Fruit fly (Drosophila melanogaster): ENCODE results near the gene Rcd7.
A peak's percentile ranks its signal among the peaks of the same experiment; 100 is the strongest.

The Rcd7 gene

DNA sequence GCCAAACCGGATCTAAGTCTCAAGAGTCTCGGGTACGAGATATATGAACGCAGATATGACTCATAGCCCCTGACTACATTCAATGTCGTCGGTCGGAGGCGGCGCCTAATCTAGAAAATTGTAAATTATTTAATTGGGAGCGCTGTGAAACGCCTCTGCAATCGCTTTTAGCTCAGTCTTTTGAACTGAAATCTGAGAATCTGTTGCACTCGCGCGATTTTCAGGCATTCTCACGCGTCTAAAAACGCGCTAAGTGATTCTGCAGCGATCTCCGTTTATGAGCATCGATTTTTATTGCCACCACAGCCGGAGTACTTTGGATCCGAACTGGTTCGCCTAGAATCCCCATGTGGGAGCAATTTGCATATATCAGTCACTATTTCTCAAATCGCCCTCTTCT is 16.4 kb upstream of the Rcd7 start:
- TF ChIP-seq CTCF (optimal IDR thresholded peaks at IDR 0.05) (no peak), CG8478 (optimal IDR thresholded peaks at IDR 0.05) (no peak)

DNA sequence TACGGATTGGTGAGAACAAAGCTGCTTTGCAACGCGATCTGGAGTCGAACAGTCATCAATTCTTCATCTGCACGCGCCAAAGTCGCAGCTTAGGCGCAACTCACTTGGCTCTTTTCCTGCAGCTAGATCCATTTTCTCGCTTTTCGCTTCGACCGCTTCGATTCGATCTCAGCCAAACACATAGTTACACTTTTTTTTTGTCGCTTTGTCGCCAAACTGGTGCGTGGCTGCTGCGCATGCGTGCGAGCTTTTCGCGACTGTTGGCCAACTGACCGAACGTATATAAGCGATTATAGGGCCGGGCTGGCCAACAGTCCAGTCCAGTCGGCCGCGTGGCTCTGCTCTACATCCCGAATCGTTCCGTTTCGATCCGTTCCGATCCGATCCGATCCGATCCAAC is 12.5 kb upstream of the Rcd7 start, which contains the start of gene Cpr76Bd:
TSS of gene Cpr76Bd (plus strand) at position 301 of the 400 bp plus-strand sequence.
- TF ChIP-seq CG8478 (optimal IDR thresholded peaks at IDR 0.05), result no peak

DNA sequence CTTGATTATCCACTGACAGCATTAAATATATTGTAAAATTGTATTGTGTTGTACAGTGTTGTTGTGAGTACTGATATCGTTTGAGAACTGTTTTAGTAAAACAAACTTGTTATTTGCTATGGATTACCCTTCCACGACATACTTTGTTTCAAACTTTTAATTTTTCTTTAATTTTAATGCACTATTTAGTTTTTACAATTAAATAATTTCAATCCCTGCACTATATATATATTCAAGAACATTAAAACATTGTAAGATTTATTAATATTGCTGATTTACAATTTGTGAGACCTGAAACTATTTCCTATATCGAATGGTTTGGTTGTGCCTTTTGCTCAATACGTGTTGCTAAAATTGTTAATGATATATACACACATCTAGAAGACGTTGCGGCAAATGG is 805 bp upstream of the Rcd7 start, which contains the start of the genes CG46434 and Dred:
TSS of gene CG46434 (minus strand) at position 101 of the 400 bp plus-strand sequence.
TSS of gene Dred (minus strand) at position 101 of the 400 bp plus-strand sequence.
- TF ChIP-seq CG8478 (optimal IDR thresholded peaks at IDR 0.05) (no peak), CTCF (optimal IDR thresholded peaks at IDR 0.05) (no peak)

DNA sequence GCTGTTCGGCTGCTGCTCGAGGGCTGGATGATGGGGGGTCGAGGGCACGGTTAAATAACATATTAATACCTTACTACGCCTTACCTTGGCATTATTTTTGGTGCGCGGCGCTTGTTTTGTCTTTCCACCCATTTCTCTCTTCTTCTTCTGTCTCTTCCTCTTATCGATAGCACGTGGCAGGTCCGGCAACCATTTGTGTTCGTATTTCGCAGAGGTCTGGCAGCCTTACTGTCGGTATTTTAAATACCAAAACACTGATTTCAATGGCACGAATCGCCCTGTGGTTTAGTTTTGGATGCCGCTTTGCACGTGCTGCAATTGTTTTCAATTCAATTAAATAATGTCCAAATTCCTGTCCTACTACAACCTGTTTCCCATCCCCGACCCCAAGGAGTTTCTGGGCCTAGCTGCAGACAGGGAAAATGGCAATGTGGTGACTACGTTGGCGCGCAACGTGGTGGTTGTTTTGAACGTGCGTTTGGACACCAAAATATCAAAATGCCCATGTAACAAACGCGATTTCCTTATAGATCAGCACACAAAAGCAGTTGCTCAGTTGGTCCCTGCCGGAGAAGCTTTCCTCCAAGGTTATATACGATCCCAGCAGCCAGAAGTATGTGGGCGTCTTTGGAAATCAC is 7.3 kb downstream of the Rcd7 start, which contains the start of the genes Ltn1 and CG9300:
TSS of gene Ltn1 (minus strand) at position 155 of the 638 bp plus-strand sequence.
TSS of gene CG9300 (plus strand) at position 285 of the 638 bp plus-strand sequence.
- TF ChIP-seq CG8478 (optimal IDR thresholded peaks at IDR 0.05) (no peak), CTCF (optimal IDR thresholded peaks at IDR 0.05) (peak in 1 of 2 experiments; percentile 39)

DNA sequence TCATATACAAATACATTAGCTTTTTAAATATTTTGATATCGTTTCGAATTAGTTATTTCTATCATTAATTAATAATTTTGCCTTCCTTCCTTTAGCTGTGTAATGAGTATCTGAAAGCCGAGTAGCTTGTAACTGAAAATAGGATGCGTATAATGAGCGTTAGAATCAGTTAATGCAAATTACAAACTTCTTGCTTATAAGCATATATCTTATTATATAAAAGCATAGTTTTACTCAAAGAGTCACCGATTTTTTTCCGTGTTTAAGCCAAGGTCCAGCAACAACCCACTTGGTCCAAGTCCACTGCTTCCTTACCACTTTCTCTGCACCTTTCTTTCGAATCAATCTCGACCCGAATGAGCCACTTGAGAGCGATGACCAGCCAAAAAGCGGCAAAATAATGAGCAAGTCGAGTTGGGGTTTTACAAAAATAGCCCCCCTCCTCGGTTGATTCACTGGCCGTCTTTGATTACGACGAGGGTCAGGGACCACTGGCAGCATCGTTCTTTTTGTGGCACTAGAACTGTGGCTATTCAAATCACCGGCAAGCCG is 11.1 kb downstream of the Rcd7 start:
- TF ChIP-seq CG8478 (optimal IDR thresholded peaks at IDR 0.05) (no peak), CTCF (optimal IDR thresholded peaks at IDR 0.05) (no peak)

DNA sequence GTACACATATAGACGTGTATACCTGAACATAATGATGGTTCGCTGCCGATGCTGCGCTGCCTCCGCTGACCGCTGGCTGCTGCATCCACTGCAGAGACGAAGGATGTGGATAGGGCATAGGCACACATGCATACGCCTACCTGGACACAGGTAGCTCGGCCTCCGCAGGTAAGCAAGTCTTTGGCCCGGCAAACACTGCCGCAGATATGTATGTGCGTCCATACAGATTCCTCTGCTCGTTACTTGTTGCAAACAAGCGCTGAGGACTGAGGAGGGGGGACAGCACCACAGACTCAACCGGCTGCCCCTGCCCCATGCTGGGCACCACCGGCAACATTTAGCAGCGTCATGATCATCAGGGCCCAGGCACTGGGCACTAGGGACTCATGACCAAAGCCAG is 11.8 kb downstream of the Rcd7 start:
- TF ChIP-seq CTCF (optimal IDR thresholded peaks at IDR 0.05) (no peak), CG8478 (optimal IDR thresholded peaks at IDR 0.05) (no peak)

DNA sequence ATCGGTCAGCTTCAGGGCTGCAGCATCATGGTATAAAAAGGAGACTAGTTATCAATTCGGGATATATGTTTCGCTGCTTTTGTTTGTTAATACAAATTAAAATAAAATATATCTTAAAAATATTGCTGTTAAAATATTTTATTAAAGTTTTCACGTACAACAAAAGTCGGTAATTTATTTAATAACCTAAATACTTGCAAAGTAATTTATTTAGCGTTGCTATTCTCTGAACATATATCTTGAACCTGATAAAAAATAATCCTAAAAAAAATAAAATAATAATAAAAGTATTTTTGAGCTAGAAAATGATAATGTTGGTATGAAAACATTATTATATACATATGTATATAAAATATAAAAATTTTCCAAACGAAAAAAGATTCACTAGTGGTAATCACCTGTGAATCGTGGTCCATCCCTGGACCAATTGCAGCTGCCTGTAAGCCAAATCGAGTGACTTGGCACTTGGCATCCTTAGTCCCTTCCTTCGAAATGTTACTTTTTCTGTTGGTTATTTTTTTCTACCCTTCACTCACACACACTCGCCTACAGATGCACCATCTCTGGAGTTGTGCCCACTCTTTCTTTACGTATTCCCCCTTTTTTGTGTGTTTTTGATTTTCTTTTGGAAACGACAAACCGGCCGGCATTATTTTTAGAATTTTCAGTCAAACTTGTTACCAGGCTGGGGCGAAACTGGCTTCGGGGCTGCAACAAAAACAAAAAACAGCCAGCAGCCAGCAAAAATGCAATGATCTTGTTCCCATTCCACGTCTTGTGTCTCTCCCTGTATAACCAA is 12.5 kb downstream of the Rcd7 start:
- TF ChIP-seq CG8478 (optimal IDR thresholded peaks at IDR 0.05) (no peak), CTCF (optimal IDR thresholded peaks at IDR 0.05) (no peak)

DNA sequence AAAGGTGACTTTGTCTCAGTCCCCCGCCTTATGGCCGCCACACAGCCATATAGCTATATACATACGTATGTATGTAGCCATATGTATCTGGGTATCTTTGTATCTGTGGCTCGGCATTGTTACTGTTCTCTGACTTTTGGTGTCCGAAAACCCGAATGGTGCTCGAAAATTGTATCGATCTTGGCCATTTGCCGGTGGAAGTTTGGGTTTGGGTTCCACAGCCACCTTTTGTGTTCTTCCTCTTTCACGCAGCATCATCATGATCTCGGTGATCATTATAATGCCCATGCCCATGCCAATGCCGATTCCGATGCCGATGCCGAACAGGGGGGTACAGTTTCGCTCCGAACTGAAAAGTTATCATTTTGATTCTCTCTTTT is 13.1 kb downstream of the Rcd7 start:
- no peak for TF ChIP-seq CTCF (optimal IDR thresholded peaks at IDR 0.05)
- TF ChIP-seq CG8478 (optimal IDR thresholded peaks at IDR 0.05), result no peak

DNA sequence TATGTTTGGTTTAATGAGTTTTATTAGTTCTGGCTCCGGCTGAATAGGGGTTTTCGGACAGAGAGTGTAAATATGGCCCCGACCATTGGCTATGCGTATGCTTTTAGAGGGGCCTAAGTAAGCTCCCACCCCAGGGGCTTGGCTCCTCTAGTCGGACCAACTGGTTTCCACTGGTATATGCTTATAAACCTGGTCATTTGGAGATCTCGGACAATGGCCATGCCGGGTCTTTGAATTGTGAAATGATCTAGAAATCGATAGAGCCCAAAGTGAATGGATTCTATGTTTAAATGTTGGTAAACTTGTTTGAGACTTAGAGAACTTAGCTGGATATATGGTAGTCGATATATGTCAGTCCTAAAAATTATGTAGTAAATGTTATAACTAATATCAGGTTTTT is 13.8 kb downstream of the Rcd7 start:
- TF ChIP-seq CTCF (optimal IDR thresholded peaks at IDR 0.05) (no peak), CG8478 (optimal IDR thresholded peaks at IDR 0.05) (no peak)

DNA sequence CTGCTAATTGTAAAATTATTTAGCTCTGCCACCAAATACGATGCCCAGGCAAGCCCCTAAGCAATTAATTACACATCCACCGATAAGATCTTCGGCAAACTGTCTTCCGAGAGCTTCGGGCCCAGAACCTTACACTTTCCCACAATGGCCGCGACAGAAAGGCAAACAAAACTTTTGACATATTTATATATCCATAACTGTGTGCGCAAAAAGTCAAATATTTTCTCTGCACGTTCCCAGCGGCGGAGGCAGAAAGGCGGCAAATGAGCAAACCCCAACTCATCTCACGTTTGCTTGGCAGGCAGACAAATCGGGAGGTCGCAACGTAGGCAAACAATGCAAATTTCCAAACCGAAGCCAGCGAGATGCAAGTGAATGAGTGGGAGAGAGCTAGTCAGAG is 14.3 kb downstream of the Rcd7 start:
- TF ChIP-seq CG8478 (optimal IDR thresholded peaks at IDR 0.05) (no peak), CTCF (optimal IDR thresholded peaks at IDR 0.05) (no peak)

DNA sequence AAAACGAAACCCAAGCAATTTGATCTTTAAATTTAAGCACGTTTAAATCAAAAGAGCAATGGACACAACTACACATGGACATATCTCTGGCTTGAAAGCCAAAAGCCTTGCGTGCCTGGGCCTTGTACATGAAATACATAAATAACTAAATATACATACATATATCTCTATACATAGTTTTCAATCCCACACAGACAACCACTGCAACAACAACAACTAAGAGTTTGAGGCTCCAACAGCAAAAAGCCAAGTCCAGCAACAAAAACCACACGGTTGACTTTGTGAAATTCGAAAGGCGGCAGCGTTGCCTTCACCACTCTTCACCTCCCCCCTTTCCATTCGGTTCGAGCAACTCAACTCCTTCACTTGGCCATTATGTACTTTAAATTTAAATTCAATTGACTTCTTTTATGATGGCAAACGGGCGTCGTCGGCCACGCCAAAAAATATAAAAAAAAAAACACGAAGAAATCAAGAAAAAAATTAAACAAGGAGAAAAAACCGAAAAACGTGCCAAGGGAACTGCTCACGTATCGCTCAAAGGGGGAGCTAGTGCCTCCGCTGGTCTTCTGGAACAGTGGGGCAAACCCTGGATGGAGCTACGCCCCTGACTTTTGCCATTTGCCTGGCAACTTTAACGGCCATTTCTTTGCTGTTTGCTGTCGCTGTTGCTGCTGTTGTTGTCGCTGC is 15.2 kb downstream of the Rcd7 start:
- TF ChIP-seq CG8478 (optimal IDR thresholded peaks at IDR 0.05), result no peak
- TF ChIP-seq CTCF (optimal IDR thresholded peaks at IDR 0.05), result no peak

DNA sequence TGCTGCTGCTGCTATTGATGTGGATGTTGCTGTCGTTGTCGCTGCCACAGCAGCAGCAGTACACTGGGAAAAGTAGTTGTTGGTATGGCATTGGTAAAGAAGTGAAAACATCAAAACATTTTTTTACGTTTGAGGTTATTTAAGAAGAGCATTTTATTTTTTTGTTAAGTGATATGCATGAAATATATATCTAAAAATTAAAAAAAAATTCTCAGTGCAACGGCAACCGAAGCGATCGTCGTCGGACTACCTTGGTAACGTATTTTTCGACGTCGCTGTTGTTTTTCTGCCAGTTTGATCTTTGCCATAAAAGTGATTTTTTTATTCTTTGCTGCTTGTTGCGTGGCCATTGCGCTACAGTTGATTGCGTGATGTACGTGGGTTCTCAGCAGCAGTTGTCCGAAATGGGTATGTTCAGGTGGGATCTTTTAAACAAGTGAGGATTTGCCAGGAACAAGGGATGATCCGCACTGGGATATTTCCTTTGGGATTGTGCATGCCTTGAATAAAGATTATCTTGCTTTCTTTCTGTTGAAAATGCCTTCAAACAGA is 15.9 kb downstream of the Rcd7 start:
- TF ChIP-seq CTCF (optimal IDR thresholded peaks at IDR 0.05), result no peak
- no peak for TF ChIP-seq CG8478 (optimal IDR thresholded peaks at IDR 0.05)

DNA sequence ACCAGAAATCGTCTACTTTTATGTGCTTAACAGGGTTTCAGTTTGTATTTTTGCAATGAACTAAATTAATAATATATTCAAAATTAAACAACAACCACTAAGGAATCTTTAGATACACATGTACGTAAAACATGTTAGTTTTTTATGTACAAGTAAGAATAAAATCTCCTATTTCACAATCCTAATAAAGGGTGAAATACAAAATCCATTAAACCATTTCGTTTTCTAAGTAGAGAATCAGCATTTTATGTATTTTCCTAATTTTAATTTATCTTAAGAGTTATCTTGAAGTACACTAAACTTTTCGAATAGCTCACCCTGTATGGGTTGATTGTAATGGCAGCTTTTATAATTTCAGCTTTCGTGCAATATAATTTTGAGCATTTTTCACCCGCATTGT is 16.8 kb downstream of the Rcd7 start:
- TF ChIP-seq CTCF (optimal IDR thresholded peaks at IDR 0.05) (no peak), CG8478 (optimal IDR thresholded peaks at IDR 0.05) (no peak)

DNA sequence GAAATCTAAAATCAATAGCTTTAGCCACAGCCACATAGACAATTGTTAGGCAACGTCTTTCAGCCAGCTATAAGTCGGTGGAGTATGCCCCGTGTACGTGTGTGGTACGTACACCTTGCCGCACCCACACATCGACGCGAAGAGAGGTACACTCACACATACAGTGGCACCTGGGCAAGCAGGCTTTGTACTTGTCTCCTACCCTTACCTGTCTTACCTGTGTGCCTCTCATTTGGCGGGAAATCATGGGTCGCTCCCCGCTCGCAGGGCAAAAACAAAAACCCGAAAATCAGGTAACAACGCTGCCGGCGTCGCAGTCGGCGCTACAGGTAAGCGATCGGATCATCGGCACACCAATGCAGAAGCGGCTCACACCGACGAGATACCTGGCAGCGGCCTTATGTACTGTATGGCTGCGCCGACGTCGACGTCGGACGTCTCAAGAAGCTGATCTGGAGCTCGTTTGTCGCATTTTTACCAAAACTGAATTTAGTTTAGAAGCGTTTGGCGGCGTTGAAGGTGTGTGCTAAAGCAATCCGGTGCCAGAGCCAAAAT is 17.3 kb downstream of the Rcd7 start:
- TF ChIP-seq CG8478 (optimal IDR thresholded peaks at IDR 0.05) (no peak), CTCF (optimal IDR thresholded peaks at IDR 0.05) (no peak)

DNA sequence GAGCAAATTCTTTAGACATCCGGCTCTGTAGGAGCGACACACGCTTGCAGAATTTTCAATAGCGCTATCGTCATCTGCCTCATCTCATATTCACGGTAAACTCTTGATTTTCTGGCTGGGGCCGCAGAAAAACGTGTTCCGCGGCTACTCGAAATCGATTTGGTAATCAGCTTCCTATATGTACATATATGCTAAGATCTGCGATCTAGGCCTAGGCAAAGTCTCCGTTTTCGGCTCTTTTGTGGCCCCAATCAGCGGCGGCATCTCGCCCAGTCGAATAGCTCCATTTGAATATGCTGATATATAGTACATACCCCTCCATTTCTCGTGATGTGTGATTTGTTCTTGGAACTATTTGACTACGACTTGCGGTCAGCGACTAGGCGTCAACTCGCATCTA is 18.1 kb downstream of the Rcd7 start:
- TF ChIP-seq CTCF (optimal IDR thresholded peaks at IDR 0.05), result no peak
- no peak for TF ChIP-seq CG8478 (optimal IDR thresholded peaks at IDR 0.05)

Data from S2 (cell line).